Worm (Caenorhabditis elegans): ENCODE data around the gene F16G10.8.

Gene F16G10.8

DNA sequence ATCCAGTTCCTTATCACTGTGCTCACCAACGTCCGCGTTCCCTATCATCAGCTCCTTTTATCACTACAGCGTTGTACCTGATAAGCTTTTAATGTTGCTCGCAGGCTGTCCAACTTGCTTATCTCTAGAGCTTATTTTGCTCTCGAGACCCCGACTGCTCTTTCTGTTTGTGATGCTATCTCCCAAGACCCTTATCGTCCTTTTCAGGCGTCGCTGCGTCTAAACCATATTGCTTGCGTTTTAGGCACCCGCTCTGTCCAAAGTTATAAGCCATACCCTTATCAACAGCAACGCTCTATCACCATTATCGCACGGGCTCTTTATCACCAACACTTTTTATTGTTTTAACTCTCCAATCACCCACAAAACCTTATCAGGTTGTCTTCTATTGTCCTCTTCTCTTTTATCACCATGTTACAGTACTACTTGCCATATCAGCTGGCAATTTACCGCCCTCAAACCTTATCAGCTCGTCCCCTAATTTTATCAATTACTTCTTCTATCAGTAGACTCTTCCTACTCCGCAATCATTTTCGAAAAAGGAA lies 4.7 kb downstream of the F16G10.8 start:
- TF ChIP-seq mes-4 (tag; optimal IDR thresholded peaks at IDR 0.05) (no peak), attf-3 (GFP tag; conservative IDR thresholded peaks at IDR 0.05) (no peak), ztf-26 (tag; optimal IDR thresholded peaks at IDR 0.05) (peak; percentile 19), chd-7 (tag; optimal IDR thresholded peaks at IDR 0.05) (peak; percentile 31), attf-5 (GFP tag; optimal IDR thresholded peaks at IDR 0.05) (peak; percentile 3), pha-4 (tag; optimal IDR thresholded peaks at IDR 0.05) (no peak), lsl-1 (GFP tag; optimal IDR thresholded peaks at IDR 0.05) (no peak), F49E8.2 (tag; optimal IDR thresholded peaks at IDR 0.05; ENCODE audit: insufficient read depth) (no peak), dpff-1 (tag; optimal IDR thresholded peaks at IDR 0.05) (no peak), sptf-2 (GFP tag; optimal IDR thresholded peaks at IDR 0.05) (peak; percentile 64), atf-7 (tag; optimal IDR thresholded peaks at IDR 0.05) (peak; percentile 99), gei-17 (GFP tag; optimal IDR thresholded peaks at IDR 0.05) (peak; percentile 61), him-1 (tag; optimal IDR thresholded peaks at IDR 0.05) (no peak), D2030.7 (GFP tag; IDR thresholded peaks at IDR 0.05) (no peak), mxl-1 (tag; optimal IDR thresholded peaks at IDR 0.05) (no peak), tbx-9 (tag; optimal IDR thresholded peaks at IDR 0.05; ENCODE audit: borderline replicate concordance) (no peak), Y67H2A.10 (GFP tag; conservative IDR thresholded peaks at IDR 0.05) (no peak), K11D2.4 (GFP tag; IDR thresholded peaks at IDR 0.05) (0 out of 2 replicates have a peak, but pooled peaks have one; percentile 20), egl-18 (GFP tag; IDR thresholded peaks at IDR 0.05) (no peak), Y53G8AR.9 (GFP tag; conservative IDR thresholded peaks at IDR 0.05) (0 out of 2 replicates have a peak, but pooled peaks have one; percentile 55), hmg-20 (GFP tag; IDR thresholded peaks at IDR 0.05) (no peak), pbrm-1 (GFP tag; IDR thresholded peaks at IDR 0.05) (peak; percentile 28; the same call in 1 of the 2 replicates), nhr-27 (tag; optimal IDR thresholded peaks at IDR 0.05) (no peak), mcd-1 (GFP tag; IDR thresholded peaks at IDR 0.05) (no peak; the same call in none of the 2 replicates), attf-6 (GFP tag; IDR thresholded peaks at IDR 0.05) (no peak), aptf-3 (GFP tag; IDR thresholded peaks at IDR 0.05) (no peak), unc-62 (GFP tag; optimal IDR thresholded peaks at IDR 0.05) (peak; percentile 78), ekl-4 (GFP tag; IDR thresholded peaks at IDR 0.05) (no peak), bed-1 (GFP tag; IDR thresholded peaks at IDR 0.05) (no peak), nhr-90 (tag; optimal IDR thresholded peaks at IDR 0.05) (peak; percentile 97), tbp1 (GFP tag; optimal IDR thresholded peaks at IDR 0.05) (peak; percentile 65), xnd-1 (tag; optimal IDR thresholded peaks at IDR 0.05) (no peak), hlh-26 (GFP tag; conservative IDR thresholded peaks at IDR 0.05) (no peak), lin-35 (GFP tag; optimal IDR thresholded peaks at IDR 0.05) (no peak), egrh-3 (GFP tag; IDR thresholded peaks at IDR 0.05) (no peak), F57C9.4 (tag; optimal IDR thresholded peaks at IDR 0.05) (no peak), C06A6.2 (GFP tag; conservative IDR thresholded peaks at IDR 0.05) (peak; percentile 61), unc-130 (GFP tag; optimal IDR thresholded peaks at IDR 0.05) (no peak), cebp-2 (GFP tag; IDR thresholded peaks at IDR 0.05) (no peak), zfh-2 (GFP tag; conservative IDR thresholded peaks at IDR 0.05) (no peak), dox-1 (GFP tag; IDR thresholded peaks at IDR 0.05) (peak; percentile 90; the same call in 1 of the 2 replicates), snpc-4 (GFP tag; optimal IDR thresholded peaks at IDR 0.05) (no peak), snpc-4 (tag; optimal IDR thresholded peaks at IDR 0.05) (peak in 1 of 4 experiments; percentile 44), F57A8.1 (GFP tag; optimal IDR thresholded peaks at IDR 0.05) (no peak), let-526 (GFP tag; IDR thresholded peaks at IDR 0.05) (0 out of 2 replicates have a peak, but pooled peaks have one; percentile 17), snpc-1.1 (tag; optimal IDR thresholded peaks at IDR 0.05; ENCODE audit: insufficient read depth) (no peak), Y79H2A.3 (GFP tag; conservative IDR thresholded peaks at IDR 0.05) (no peak), ztf-18 (tag; optimal IDR thresholded peaks at IDR 0.05) (peak; percentile 12)

Data from whole organism, young adult.